Fruit fly (Drosophila melanogaster) whole organism, embryonic: ENCODE measurements around the gene Or88a.

ENCODE experiments used
- Atf3 ChIP-seq: fragments of 200-800 bp; sonication (Bioruptor generic); optimal IDR thresholded peaks from 3 replicates; lab custom pipeline; 2016; ENCODE audit warnings: missing biosample characterization, missing genetic modification characterization
- Bdp1 ChIP-seq: fragments of 200-800 bp; sonication (Bioruptor generic); optimal IDR thresholded peaks from 3 replicates; lab custom pipeline; 2016; ENCODE audit warnings: missing biosample characterization, missing genetic modification characterization
- CG12104 ChIP-seq: fragments of 200-800 bp; sonication (Bioruptor generic); optimal IDR thresholded peaks from 3 replicates; lab custom pipeline; 2016; ENCODE audit warnings: missing biosample characterization, missing genetic modification characterization
- CG13894 ChIP-seq: fragments of 200-800 bp; sonication (Bioruptor generic); optimal IDR thresholded peaks from 3 replicates; lab custom pipeline; 2018; ENCODE audit warnings: missing biosample characterization, mild to moderate bottlenecking, missing genetic modification characterization, moderate library complexity
- CG14050 ChIP-seq: fragments of 200-800 bp; sonication (Bioruptor generic); IDR thresholded peaks from 3 replicates; pipeline ENCODE4 v1.3.6; 2022; ENCODE audit warnings: missing biosample characterization, missing genetic modification characterization
- CG14441 ChIP-seq: fragments of 200-800 bp; sonication (Bioruptor generic); IDR thresholded peaks from 2 replicates; pipeline ENCODE4 v1.3.6; 2022; ENCODE audit warnings: missing biosample characterization, missing genetic modification characterization
- CG16779 ChIP-seq: fragments of 200-800 bp; sonication (Bioruptor generic); IDR thresholded peaks from 2 replicates; pipeline ENCODE4 v1.3.6; 2022; ENCODE audit warnings: missing biosample characterization, missing genetic modification characterization
- CG18764 ChIP-seq: fragments of 200-800 bp; sonication (Bioruptor generic); optimal IDR thresholded peaks from 3 replicates; lab custom pipeline; 2016; ENCODE audit warnings: missing biosample characterization, missing genetic modification characterization
- CG2120 ChIP-seq: fragments of 200-800 bp; sonication (Bioruptor generic); optimal IDR thresholded peaks from 3 replicates; lab custom pipeline; 2016; ENCODE audit warnings: missing biosample characterization, missing genetic modification characterization
- CG2889 ChIP-seq: fragments of 200-800 bp; sonication (Bioruptor generic); IDR thresholded peaks from 3 replicates; pipeline ENCODE4 v1.3.6; 2022; ENCODE audit warnings: missing biosample characterization, missing genetic modification characterization
- CG4707 ChIP-seq: fragments of 200-800 bp; sonication (Bioruptor generic); optimal IDR thresholded peaks from 2 replicates; lab custom pipeline; 2018; ENCODE audit warnings: missing biosample characterization, mild to moderate bottlenecking, missing genetic modification characterization, moderate library complexity
- CG7786 ChIP-seq: fragments of 200-800 bp; sonication (Bioruptor generic); optimal IDR thresholded peaks from 2 replicates; lab custom pipeline; 2016; ENCODE audit warnings: missing biosample characterization, missing genetic modification characterization
- CG8359 ChIP-seq: fragments of 200-800 bp; sonication (Bioruptor generic); optimal IDR thresholded peaks from 2 replicates; lab custom pipeline; 2017; ENCODE audit warnings: missing biosample characterization, mild to moderate bottlenecking, missing genetic modification characterization, borderline replicate concordance
- CkIIα-i1 ChIP-seq: fragments of 200-800 bp; sonication (Bioruptor generic); IDR thresholded peaks from 2 replicates; pipeline ENCODE4 v1.3.6; 2022; ENCODE audit warnings: missing biosample characterization, missing genetic modification characterization
- E2f2 ChIP-seq: fragments of 200-800 bp; sonication (Bioruptor generic); IDR thresholded peaks from 2 replicates; pipeline ENCODE4 v1.3.6; 2022; ENCODE audit warnings: missing biosample characterization, missing genetic modification characterization
- ERR ChIP-seq: fragments of 200-800 bp; sonication (Bioruptor generic); optimal IDR thresholded peaks from 2 replicates; lab custom pipeline; 2016; ENCODE audit warnings: missing biosample characterization, missing genetic modification characterization
- Ets97D ChIP-seq: fragments of 200-800 bp; sonication (Bioruptor generic); optimal IDR thresholded peaks from 3 replicates; lab custom pipeline; 2016; ENCODE audit warnings: missing biosample characterization, missing genetic modification characterization
- HLH54F ChIP-seq: fragments of 200-800 bp; sonication (Bioruptor generic); optimal IDR thresholded peaks from 3 replicates; lab custom pipeline; 2016; ENCODE audit warnings: missing biosample characterization, missing genetic modification characterization
- Hand ChIP-seq: fragments of 200-800 bp; sonication (Bioruptor generic); optimal IDR thresholded peaks from 2 replicates; lab custom pipeline; 2017; ENCODE audit warnings: mild to moderate bottlenecking, missing biosample characterization, missing genetic modification reagents, missing genetic modification characterization
- Hr3 ChIP-seq: fragments of 200-800 bp; sonication (Bioruptor generic); optimal IDR thresholded peaks from 3 replicates; lab custom pipeline; 2016; ENCODE audit warnings: missing biosample characterization, missing genetic modification characterization
- Lpt ChIP-seq: fragments of >200 bp; optimal IDR thresholded peaks from 2 replicates; lab custom pipeline; 2018; ENCODE audit warnings: missing biosample characterization, missing genetic modification characterization
- NC2α ChIP-seq: fragments of 200-800 bp; sonication (Bioruptor generic); optimal IDR thresholded peaks from 2 replicates; lab custom pipeline; 2016; ENCODE audit warnings: missing biosample characterization, missing genetic modification characterization
- NC2β ChIP-seq: fragments of 200-800 bp; sonication (Bioruptor generic); optimal IDR thresholded peaks from 2 replicates; lab custom pipeline; 2016; ENCODE audit warnings: missing biosample characterization, missing genetic modification characterization
- PHDP ChIP-seq: fragments of 200-800 bp; sonication (Bioruptor generic); optimal IDR thresholded peaks from 3 replicates; lab custom pipeline; 2018; ENCODE audit warnings: missing biosample characterization, mild to moderate bottlenecking, missing genetic modification characterization, moderate library complexity
- Ravus ChIP-seq: fragments of 200-800 bp; sonication (Bioruptor generic); IDR thresholded peaks from 2 replicates; pipeline ENCODE4 v1.3.6; 2022; ENCODE audit warnings: missing biosample characterization, missing genetic modification characterization
- ap ChIP-seq: fragments of 200-800 bp; sonication (Bioruptor generic); IDR thresholded peaks from 2 replicates; pipeline ENCODE4 v1.3.6; 2022; ENCODE audit warnings: missing biosample characterization, missing genetic modification characterization
- bab2 ChIP-seq: fragments of 200-800 bp; sonication (Bioruptor generic); optimal IDR thresholded peaks from 2 replicates; lab custom pipeline; 2016; ENCODE audit warnings: missing biosample characterization, missing genetic modification characterization
- chinmo ChIP-seq: fragments of 200-800 bp; sonication (Bioruptor generic); IDR thresholded peaks from 4 replicates; pipeline ENCODE4 v1.3.6; 2022; ENCODE audit warnings: missing biosample characterization, missing genetic modification characterization; ENCODE audit not compliant: partially characterized antibody
- disco-r ChIP-seq: fragments of 200-800 bp; sonication (Bioruptor generic); optimal IDR thresholded peaks from 2 replicates; lab custom pipeline; 2016; ENCODE audit warnings: missing biosample characterization, missing genetic modification characterization
- dmrt11E ChIP-seq: fragments of 200-800 bp; sonication (Bioruptor generic); optimal IDR thresholded peaks from 3 replicates; lab custom pipeline; 2018; ENCODE audit warnings: missing biosample characterization, mild to moderate bottlenecking, missing genetic modification characterization, moderate library complexity
- en ChIP-seq: fragments of 200-800 bp; sonication (Bioruptor generic); optimal IDR thresholded peaks from 2 replicates; lab custom pipeline; 2016; ENCODE audit warnings: missing biosample characterization, missing genetic modification characterization
- ewg ChIP-seq: fragments of 200-800 bp; sonication (Bioruptor generic); optimal IDR thresholded peaks from 3 replicates; lab custom pipeline; 2017; ENCODE audit warnings: mild to moderate bottlenecking, missing biosample characterization, missing genetic modification reagents, missing genetic modification characterization
- ind ChIP-seq: fragments of 200-800 bp; sonication (Bioruptor generic); optimal IDR thresholded peaks from 3 replicates; lab custom pipeline; 2016; ENCODE audit warnings: missing biosample characterization, missing genetic modification characterization
- insv ChIP-seq, 2 experiments: fragments of 200-800 bp; sonication (Bioruptor generic); optimal IDR thresholded peaks; 3 replicates each; lab custom pipeline; 2016 to 2018; ENCODE audit warnings: missing biosample characterization in 2 of 2, missing genetic modification characterization in 2 of 2
- lab ChIP-seq: fragments of 200-800 bp; sonication (Bioruptor generic); optimal IDR thresholded peaks from 3 replicates; lab custom pipeline; 2017; ENCODE audit warnings: missing biosample characterization, missing genetic modification characterization, mild to moderate bottlenecking, moderate library complexity, missing genetic modification reagents
- lbe ChIP-seq: fragments of 200-800 bp; sonication (Bioruptor generic); optimal IDR thresholded peaks from 2 replicates; lab custom pipeline; 2016; ENCODE audit warnings: missing biosample characterization, mild to moderate bottlenecking, missing genetic modification characterization
- mirr ChIP-seq: fragments of 200-800 bp; sonication (Bioruptor generic); optimal IDR thresholded peaks from 3 replicates; lab custom pipeline; 2018; ENCODE audit warnings: missing biosample characterization, mild to moderate bottlenecking, missing genetic modification characterization
- nau ChIP-seq: fragments of 200-800 bp; sonication (Bioruptor generic); optimal IDR thresholded peaks from 3 replicates; lab custom pipeline; 2017; ENCODE audit warnings: missing biosample characterization, mild to moderate bottlenecking, missing genetic modification characterization, missing genetic modification reagents
- peb ChIP-seq: fragments of 200-800 bp; sonication (Bioruptor generic); IDR thresholded peaks from 2 replicates; pipeline ENCODE4 v1.3.6; 2022; ENCODE audit warnings: missing biosample characterization, missing genetic modification characterization
- pnt ChIP-seq: fragments of 200-800 bp; sonication (Bioruptor generic); optimal IDR thresholded peaks from 3 replicates; lab custom pipeline; 2016; ENCODE audit warnings: missing biosample characterization, missing genetic modification characterization
- pzg ChIP-seq: fragments of 200-800 bp; sonication (Bioruptor generic); optimal IDR thresholded peaks from 3 replicates; lab custom pipeline; 2018; ENCODE audit warnings: missing biosample characterization, mild to moderate bottlenecking, missing genetic modification characterization, moderate library complexity
- sqz ChIP-seq: fragments of 200-800 bp; sonication (Bioruptor generic); optimal IDR thresholded peaks from 3 replicates; lab custom pipeline; 2018; ENCODE audit warnings: missing biosample characterization, mild to moderate bottlenecking, missing genetic modification characterization
- ssp ChIP-seq: fragments of 200-800 bp; sonication (Bioruptor generic); IDR thresholded peaks from 2 replicates; pipeline ENCODE4 v1.3.6; 2022; ENCODE audit warnings: missing biosample characterization, missing genetic modification characterization
- stc ChIP-seq: fragments of 200-800 bp; sonication (Bioruptor generic); IDR thresholded peaks from 2 replicates; pipeline ENCODE4 v1.3.6; 2022; ENCODE audit warnings: missing biosample characterization, missing genetic modification characterization
- tin ChIP-seq: fragments of 200-800 bp; sonication (Bioruptor generic); optimal IDR thresholded peaks from 3 replicates; lab custom pipeline; 2016; ENCODE audit warnings: missing biosample characterization, missing genetic modification characterization
- unpg ChIP-seq: fragments of 200-800 bp; sonication (Bioruptor generic); optimal IDR thresholded peaks from 3 replicates; lab custom pipeline; 2018; ENCODE audit warnings: missing biosample characterization, mild to moderate bottlenecking, missing genetic modification characterization, moderate library complexity
- wdn ChIP-seq: fragments of 200-800 bp; sonication (Bioruptor generic); IDR thresholded peaks from 2 replicates; pipeline ENCODE4 v1.3.6; 2022; ENCODE audit warnings: missing biosample characterization, missing genetic modification characterization
- wek ChIP-seq: fragments of 200-800 bp; sonication (Bioruptor generic); optimal IDR thresholded peaks from 3 replicates; lab custom pipeline; 2018; ENCODE audit warnings: missing biosample characterization, mild to moderate bottlenecking, missing genetic modification characterization, moderate library complexity
- zen2 ChIP-seq: fragments of 200-800 bp; sonication (Bioruptor generic); IDR thresholded peaks from 3 replicates; pipeline ENCODE4 v1.3.6; 2022; ENCODE audit warnings: missing biosample characterization, missing genetic modification characterization; ENCODE audit not compliant: partially characterized antibody

Gene Or88a

dm6 chr3R:14108158-14108921, 905 bp upstream of the Or88a start, which contains the start of gene CG12402 (continued):
- TF ChIP-seq PHDP (tag; lab: Kevin White, UChicago), result peak; percentile 87
- peak; percentile 48 for TF ChIP-seq Ravus
- peak; percentile 86 for TF ChIP-seq sqz (GFP tag; lab: Kevin White, UChicago)
- no peak for TF ChIP-seq CkIIα-i1 (GFP tag; lab: Robert Waterston, UW)
- TF ChIP-seq lab (GFP tag; lab: Kevin White, UChicago), result peak; percentile 89
- TF ChIP-seq Ets97D (GFP tag; lab: Kevin White, UChicago), result no peak
- TF ChIP-seq Hr3, result peak; percentile 91
- TF ChIP-seq Lpt (GFP tag; lab: Kevin White, UChicago), result no peak
- TF ChIP-seq unpg, result peak; percentile 90
- peak; percentile 26 for TF ChIP-seq en (GFP tag; lab: Kevin White, UChicago)
- TF ChIP-seq disco-r, result peak; percentile 20
- peak; percentile 63 for TF ChIP-seq CG13894
- TF ChIP-seq wdn (GFP tag; lab: Robert Waterston, UW), result peak; percentile 57; the same call in 1 of the 2 replicates
- peak; percentile 74 for TF ChIP-seq NC2β (GFP tag; lab: Kevin White, UChicago)
- peak; percentile 79 for TF ChIP-seq CG18764 (GFP tag; lab: Kevin White, UChicago)
- peak; percentile 69 for TF ChIP-seq ssp (GFP tag; lab: Robert Waterston, UW)
- TF ChIP-seq nau (GFP tag; lab: Kevin White, UChicago), result peak; percentile 76
- TF ChIP-seq Hand (GFP tag; lab: Kevin White, UChicago), result peak; percentile 29
- TF ChIP-seq CG16779 (GFP tag; lab: Robert Waterston, UW), result 0 out of 2 replicates have a peak, but pooled peaks have one; percentile 30
- TF ChIP-seq mirr (GFP tag; lab: Kevin White, UChicago), result peak; percentile 70
- peak; percentile 73 for TF ChIP-seq dmrt11E (tag; lab: Kevin White, UChicago)
- TF ChIP-seq Atf3 (GFP tag; lab: Kevin White, UChicago), result peak; percentile 19
- TF ChIP-seq lbe, result no peak
- peak; percentile 44; the same call in 1 of the 3 replicates for TF ChIP-seq CG2889 (GFP tag; lab: Robert Waterston, UW)
- TF ChIP-seq CG12104, result peak; percentile 70
- peak; percentile 91 for TF ChIP-seq tin
- peak in 1 of 2 experiments; percentile 40 for TF ChIP-seq insv (GFP tag; optimal IDR thresholded peaks at IDR 0.05; lab: Kevin White, UChicago)
- TF ChIP-seq CG8359 (GFP tag; lab: Kevin White, UChicago), result peak; percentile 65
- TF ChIP-seq CG14050 (GFP tag; lab: Robert Waterston, UW), result peak; percentile 82
- peak; percentile 42; the same call in 2 of the 3 replicates for TF ChIP-seq zen2
- peak; percentile 22 for TF ChIP-seq NC2α (GFP tag; lab: Kevin White, UChicago)
- TF ChIP-seq ap (GFP tag; lab: Robert Waterston, UW), result peak; percentile 83
- TF ChIP-seq ERR (GFP tag; lab: Kevin White, UChicago), result peak; percentile 47
- peak; percentile 90 for TF ChIP-seq stc (GFP tag; lab: Robert Waterston, UW)
- TF ChIP-seq pnt (GFP tag; lab: Kevin White, UChicago), result peak; percentile 49
- TF ChIP-seq CG4707, result peak; percentile 71
- peak; percentile 68 for TF ChIP-seq E2f2
- TF ChIP-seq HLH54F, result peak; percentile 19
- TF ChIP-seq ind (GFP tag; lab: Kevin White, UChicago), result peak; percentile 82
- TF ChIP-seq CG14441 (GFP tag; lab: Robert Waterston, UW), result peak; percentile 89
- no peak for TF ChIP-seq pzg
- TF ChIP-seq ewg (GFP tag; lab: Kevin White, UChicago), result peak; percentile 74
- peak; percentile 100 for TF ChIP-seq chinmo (GFP tag; lab: Robert Waterston, UW)
- peak; percentile 67 for TF ChIP-seq CG2120 (GFP tag; lab: Kevin White, UChicago)
- TF ChIP-seq Bdp1 (GFP tag; lab: Kevin White, UChicago), result peak; percentile 54
- TF ChIP-seq wek, result peak; percentile 90
- TF ChIP-seq CG7786 (GFP tag; lab: Kevin White, UChicago), result peak; percentile 51
- TF ChIP-seq bab2, result peak; percentile 34
- TF ChIP-seq peb, result peak; percentile 60
